Worm (Caenorhabditis elegans) whole organism, late embryonic: Measurements from ENCODE around the gene clec-84.
"Not testable (repeated sequence)": the region's sequence is repeated elsewhere in the genome, so short reads cannot be mapped to it uniquely, and the experiment has no call there.

Source experiments
- C08G9.2 ChIP-seq: sonication (generic microtip); optimal IDR thresholded peaks from 2 replicates; lab custom pipeline; 2016; ENCODE audit warnings: mild to moderate bottlenecking, missing genetic modification characterization, moderate library complexity, missing compliant biosample characterization
- ama-1 ChIP-seq: fragments of 150-350 bp; optimal IDR thresholded peaks from 2 replicates; lab custom pipeline; 2014
- elt-2 ChIP-seq: sonication (generic microtip); optimal IDR thresholded peaks from 2 replicates; lab custom pipeline; 2016; ENCODE audit warnings: missing genetic modification reagents, missing genetic modification characterization, missing compliant biosample characterization
- fkh-10 ChIP-seq: fragments of 150-350 bp; optimal IDR thresholded peaks from 2 replicates; lab custom pipeline; 2014; ENCODE audit warnings: missing biosample characterization, missing genetic modification reagents, missing genetic modification characterization
- hlh-15 ChIP-seq: sonication (generic microtip); optimal IDR thresholded peaks from 2 replicates; lab custom pipeline; 2016; ENCODE audit warnings: missing genetic modification characterization, missing compliant biosample characterization
- hlh-30 ChIP-seq: sonication (generic microtip); optimal IDR thresholded peaks from 2 replicates; lab custom pipeline; 2017; ENCODE audit warnings: antibody characterized with exemption, missing genetic modification characterization, missing compliant biosample characterization; ENCODE audit not compliant: insufficient read depth
- hlh-8 ChIP-seq: sonication (generic microtip); optimal IDR thresholded peaks from 2 replicates; lab custom pipeline; 2016; ENCODE audit warnings: missing genotype, missing genetic modification characterization, missing compliant biosample characterization
- pat-9 ChIP-seq: fragments of 200-800 bp; sonication (Bioruptor generic); optimal IDR thresholded peaks from 2 replicates; lab custom pipeline; 2018; ENCODE audit warnings: mild to moderate bottlenecking, missing genetic modification characterization, moderate library complexity, missing compliant biosample characterization
- unc-3 ChIP-seq, 2 experiments: fragments of 200-800 bp in 1 of 2; sonication (Bioruptor generic) in 1 of 2; sonication (generic microtip) in 1 of 2; conservative IDR thresholded peaks in 1 of 2; optimal IDR thresholded peaks in 1 of 2; 2 replicates each; pipeline versions ENCODE4 v1.3.6 to Lab custom; 2016 to 2022; ENCODE audit warnings: missing compliant biosample characterization in 2 of 2, missing genetic modification characterization in 2 of 2, missing genetic modification reagents in 1 of 2
- unc-86 ChIP-seq: sonication (generic microtip); optimal IDR thresholded peaks from 2 replicates; lab custom pipeline; 2016; ENCODE audit warnings: missing genetic modification characterization, missing compliant biosample characterization

ce11 chrIV:2801558-2801957 lies 40.7 kb upstream of the clec-84 start, which contains the start of gene Y54G2A.44:
- TF ChIP-seq C08G9.2; unc-3 (GFP tag; conservative IDR thresholded peaks at IDR 0.05; lab: Robert Waterston, UW); unc-3 (tag; optimal IDR thresholded peaks at IDR 0.05; lab: Kevin White, UChicago); elt-2; unc-86; fkh-10 (GFP tag; lab: Kevin White, UChicago); pat-9 (tag; lab: Kevin White, UChicago); hlh-15 (tag; lab: Kevin White, UChicago); ama-1 (lab: Kevin White, UChicago); hlh-30 (tag; lab: Kevin White, UChicago); hlh-8 (tag; lab: Kevin White, UChicago): not testable (repeated sequence)
